Fruit fly (Drosophila melanogaster): ENCODE results near the gene Cmpk.

Cmpk gene

DNA sequence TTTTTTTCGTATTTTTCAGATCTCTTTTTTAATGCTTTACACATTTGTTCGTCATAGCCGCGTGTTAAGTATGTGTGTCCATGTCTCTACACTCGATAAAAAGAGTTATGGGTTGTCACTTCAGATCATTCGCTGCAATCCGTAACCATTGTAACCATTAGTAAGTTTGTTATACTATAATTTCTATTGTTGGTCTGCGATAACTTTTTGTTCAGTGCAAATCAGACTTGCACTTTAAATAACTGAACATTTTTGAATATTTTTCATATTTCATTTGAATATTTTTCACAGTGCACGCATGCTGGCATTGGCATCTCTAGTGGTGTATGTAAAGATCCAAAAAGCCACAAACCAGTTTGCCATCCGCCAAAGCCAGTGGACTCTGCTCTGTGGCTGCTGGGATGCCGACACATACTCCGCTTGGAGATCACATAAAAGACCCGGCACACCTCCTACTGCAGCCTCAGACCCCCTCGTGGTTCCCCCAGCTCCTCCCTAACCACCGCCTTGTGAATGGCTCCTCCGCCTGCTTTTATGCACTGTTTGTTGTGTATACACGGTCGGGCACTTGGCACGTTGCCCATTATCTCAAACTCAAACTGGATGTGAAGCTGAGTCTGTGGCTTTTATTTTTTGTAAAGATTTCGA, 46.2 kb downstream of the Cmpk start (continued):
- TF ChIP-seq sc (optimal IDR thresholded peaks at IDR 0.05) (no peak), sc (GFP tag; optimal IDR thresholded peaks at IDR 0.05) (peak; percentile 80), CG31388 (GFP tag; optimal IDR thresholded peaks at IDR 0.05) (peak; percentile 73), sna (GFP tag; IDR thresholded peaks at IDR 0.05; ENCODE audit: partially characterized antibody) (no peak), wdn (GFP tag; IDR thresholded peaks at IDR 0.05) (peak; percentile 58), CG10565 (GFP tag; optimal IDR thresholded peaks at IDR 0.05) (no peak), jigr1 (GFP tag; IDR thresholded peaks at IDR 0.05) (peak; percentile 63; the same call in 1 of the 3 replicates), CG4820 (GFP tag; optimal IDR thresholded peaks at IDR 0.05) (peak; percentile 81), al (GFP tag; IDR thresholded peaks at IDR 0.05) (peak; percentile 67), slbo (GFP tag; IDR thresholded peaks at IDR 0.05) (peak; percentile 78), CG9797 (GFP tag; optimal IDR thresholded peaks at IDR 0.05) (peak; percentile 17), CG2129 (GFP tag; IDR thresholded peaks at IDR 0.05; ENCODE audit: partially characterized antibody) (no peak), nom (GFP tag; optimal IDR thresholded peaks at IDR 0.05) (peak; percentile 94), Xrp1 (GFP tag; IDR thresholded peaks at IDR 0.05) (peak; percentile 92), NFAT (GFP tag; IDR thresholded peaks at IDR 0.05) (peak; percentile 46; the same call in 1 of the 2 replicates), CG8290 (GFP tag; optimal IDR thresholded peaks at IDR 0.05) (peak; percentile 74), CG8290 (tag; optimal IDR thresholded peaks at IDR 0.05) (peak in 1 of 2 experiments; percentile 86), CG1647 (GFP tag; optimal IDR thresholded peaks at IDR 0.05) (peak; percentile 65), CG1233 (GFP tag; optimal IDR thresholded peaks at IDR 0.05) (peak; percentile 81), Bdp1 (GFP tag; optimal IDR thresholded peaks at IDR 0.05) (peak; percentile 76), ac (GFP tag; optimal IDR thresholded peaks at IDR 0.05) (no peak), CG8281 (tag; optimal IDR thresholded peaks at IDR 0.05) (peak; percentile 62), so (GFP tag; IDR thresholded peaks at IDR 0.05) (peak; percentile 84; the same call in 2 of the 3 replicates), Asciz (GFP tag; optimal IDR thresholded peaks at IDR 0.05) (peak; percentile 88), fd64A (GFP tag; optimal IDR thresholded peaks at IDR 0.05) (peak; percentile 82), CG1529 (GFP tag; optimal IDR thresholded peaks at IDR 0.05) (peak; percentile 80), rib (GFP tag; IDR thresholded peaks at IDR 0.05) (no peak), sisA (GFP tag; IDR thresholded peaks at IDR 0.05) (peak; percentile 90), tap (tag; optimal IDR thresholded peaks at IDR 0.05) (peak; percentile 92), CG11723 (GFP tag; optimal IDR thresholded peaks at IDR 0.05) (peak; percentile 79), Tbp (GFP tag; optimal IDR thresholded peaks at IDR 0.05) (no peak), Lpt (GFP tag; optimal IDR thresholded peaks at IDR 0.05) (no peak), crol (GFP tag; IDR thresholded peaks at IDR 0.05) (peak; percentile 75), Lim3 (GFP tag; IDR thresholded peaks at IDR 0.05) (peak; percentile 72), CG17385 (GFP tag; optimal IDR thresholded peaks at IDR 0.05) (peak; percentile 85), CG15011 (GFP tag; optimal IDR thresholded peaks at IDR 0.05) (peak; percentile 73), CG7357 (GFP tag; IDR thresholded peaks at IDR 0.05) (peak; percentile 74; the same call in 2 of the 3 replicates), E2f1 (GFP tag; IDR thresholded peaks at IDR 0.05) (peak; percentile 83), twi (tag; optimal IDR thresholded peaks at IDR 0.05) (peak; percentile 72), pb (GFP tag; optimal IDR thresholded peaks at IDR 0.05) (peak; percentile 58), eve (GFP tag; optimal IDR thresholded peaks at IDR 0.05) (no peak), CG9817 (tag; optimal IDR thresholded peaks at IDR 0.05) (peak; percentile 78), Aef1 (GFP tag; IDR thresholded peaks at IDR 0.05) (peak; percentile 81), CG3995 (GFP tag; optimal IDR thresholded peaks at IDR 0.05) (peak; percentile 29), Bgb (GFP tag; IDR thresholded peaks at IDR 0.05; ENCODE audit: partially characterized antibody) (no peak), CG17568 (GFP tag; optimal IDR thresholded peaks at IDR 0.05) (peak; percentile 86), CG8944 (GFP tag; optimal IDR thresholded peaks at IDR 0.05) (peak; percentile 79), ara (GFP tag; IDR thresholded peaks at IDR 0.05) (peak; percentile 84), gcm (GFP tag; optimal IDR thresholded peaks at IDR 0.05) (peak; percentile 83), eyg (GFP tag; optimal IDR thresholded peaks at IDR 0.05) (peak; percentile 71), kni (GFP tag; optimal IDR thresholded peaks at IDR 0.05) (peak; percentile 62)

Data from whole organism, embryonic.